Worm (Caenorhabditis elegans) whole organism, L2 larva: ENCODE measurements around the gene rnp-7.

Experiments
- ama-1 ChIP-seq: fragments of 150-350 bp; optimal IDR thresholded peaks from 2 replicates; lab custom pipeline; 2018; ENCODE audit warnings: inconsistent platforms
- elt-3 ChIP-seq: sonication (generic microtip); optimal IDR thresholded peaks from 2 replicates; lab custom pipeline; 2017; ENCODE audit warnings: missing biosample characterization, missing genetic modification characterization
- nhr-11 ChIP-seq: fragments of 150-350 bp; optimal IDR thresholded peaks from 2 replicates; lab custom pipeline; 2014; ENCODE audit warnings: missing biosample characterization, missing genetic modification characterization
- unc-62 ChIP-seq: fragments of 150-350 bp; optimal IDR thresholded peaks from 2 replicates; lab custom pipeline; 2014; ENCODE audit warnings: missing biosample characterization, missing genetic modification reagents, missing genetic modification characterization
- zag-1 ChIP-seq: fragments of 150-350 bp; optimal IDR thresholded peaks from 2 replicates; lab custom pipeline; 2014; ENCODE audit warnings: missing biosample characterization, missing genetic modification characterization

DNA sequence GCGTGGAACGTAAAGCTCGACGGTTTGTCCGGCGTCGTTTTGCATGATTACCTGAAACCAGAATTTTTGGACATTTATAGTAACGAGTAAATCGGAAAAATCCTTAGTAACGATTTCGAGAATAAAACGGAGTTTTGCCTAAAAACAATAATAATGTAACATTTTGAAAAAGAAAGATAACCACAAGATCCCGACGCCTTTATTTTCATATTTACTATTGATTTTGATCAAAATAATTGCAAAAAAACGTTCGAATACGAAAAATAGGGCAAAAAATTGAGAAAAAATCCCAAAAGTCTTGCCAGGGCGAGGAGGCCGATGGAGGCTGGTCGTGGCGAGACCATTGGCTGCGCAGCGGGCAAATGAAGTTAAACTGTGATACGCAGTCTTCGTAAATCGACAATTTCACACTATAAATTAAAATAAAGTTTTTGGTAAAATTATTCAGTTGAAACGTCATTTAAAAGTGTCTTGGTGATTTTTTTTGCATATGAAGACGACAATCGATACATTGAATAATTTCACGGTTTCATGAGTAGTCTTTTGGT is 28.7 kb upstream of the rnp-7 start, which contains the start of gene rps-21:
- TF ChIP-seq unc-62 (GFP tag; lab: Kevin White, UChicago) (no peak), ama-1 (lab: Kevin White, UChicago) (no peak), zag-1 (tag; lab: Kevin White, UChicago) (peak; percentile 38), nhr-11 (tag; lab: Kevin White, UChicago) (no peak), elt-3 (tag; lab: Kevin White, UChicago) (no peak)
